Fruit fly (Drosophila melanogaster): Measurements from ENCODE around the gene tank.
A peak's percentile ranks its signal among the peaks of the same experiment; 100 is the strongest.

The tank gene

dm6 chr2L:4820448-4821318 lies 17.1 kb downstream of the tank start:
- TF ChIP-seq CG14655 (GFP tag; optimal IDR thresholded peaks at IDR 0.05), result peak; percentile 80
- 0 out of 2 replicates have a peak, but pooled peaks have one; percentile 12 for TF ChIP-seq rn (GFP tag; IDR thresholded peaks at IDR 0.05)
- TF ChIP-seq CG4496 (GFP tag; IDR thresholded peaks at IDR 0.05), result peak; percentile 42; the same call in 2 of the 3 replicates
- TF ChIP-seq CG34367 (tag; optimal IDR thresholded peaks at IDR 0.05), result peak; percentile 78
- peak; percentile 54 for TF ChIP-seq gl (tag; optimal IDR thresholded peaks at IDR 0.05)
- TF ChIP-seq CG15710 (tag; optimal IDR thresholded peaks at IDR 0.05), result peak; percentile 80
- TF ChIP-seq Ets98B (GFP tag; IDR thresholded peaks at IDR 0.05), result no peak
- peak; percentile 73 for TF ChIP-seq CG17806 (tag; optimal IDR thresholded peaks at IDR 0.05)
- TF ChIP-seq CG8159 (tag; optimal IDR thresholded peaks at IDR 0.05), result no peak
- peak; percentile 54 for TF ChIP-seq CG8301 (tag; optimal IDR thresholded peaks at IDR 0.05)
- no peak; the same call in 1 of the 2 replicates for TF ChIP-seq CG12605 (GFP tag; IDR thresholded peaks at IDR 0.05)
- TF ChIP-seq Pif1B (GFP tag; optimal IDR thresholded peaks at IDR 0.05), result peak; percentile 72
- no peak for TF ChIP-seq EcR (GFP tag; optimal IDR thresholded peaks at IDR 0.05)
- TF ChIP-seq Pif1A (GFP tag; optimal IDR thresholded peaks at IDR 0.05), result peak; percentile 70
- no peak for TF ChIP-seq CG32121 (GFP tag; IDR thresholded peaks at IDR 0.05)
- peak; percentile 47 for TF ChIP-seq CG13204 (GFP tag; optimal IDR thresholded peaks at IDR 0.05)
- peak; percentile 74 for TF ChIP-seq Snoo (tag; optimal IDR thresholded peaks at IDR 0.05)
- no peak for TF ChIP-seq CG10348 (GFP tag; IDR thresholded peaks at IDR 0.05)
- TF ChIP-seq fd96Ca (GFP tag; IDR thresholded peaks at IDR 0.05), result peak; percentile 40; the same call in 1 of the 3 replicates
- peak; percentile 77 for TF ChIP-seq CG9948 (tag; optimal IDR thresholded peaks at IDR 0.05)
- TF ChIP-seq D1 (tag; optimal IDR thresholded peaks at IDR 0.05), result no peak

- TF ChIP-seq CG8159 (tag; optimal IDR thresholded peaks at IDR 0.05) (no peak), gl (tag; optimal IDR thresholded peaks at IDR 0.05) (no peak), CG15710 (tag; optimal IDR thresholded peaks at IDR 0.05) (no peak), CG34367 (tag; optimal IDR thresholded peaks at IDR 0.05) (no peak), D1 (tag; optimal IDR thresholded peaks at IDR 0.05) (no peak), Snoo (tag; optimal IDR thresholded peaks at IDR 0.05) (no peak), fd96Ca (GFP tag; IDR thresholded peaks at IDR 0.05) (peak; percentile 53; the same call in 1 of the 3 replicates), Ets98B (GFP tag; IDR thresholded peaks at IDR 0.05) (peak; percentile 10; the same call in 1 of the 2 replicates), rn (GFP tag; IDR thresholded peaks at IDR 0.05) (no peak), CG4496 (GFP tag; IDR thresholded peaks at IDR 0.05) (peak; percentile 73), CG9948 (tag; optimal IDR thresholded peaks at IDR 0.05) (peak; percentile 4), Pif1B (GFP tag; optimal IDR thresholded peaks at IDR 0.05) (no peak), CG17806 (tag; optimal IDR thresholded peaks at IDR 0.05) (peak; percentile 1), CG13204 (GFP tag; optimal IDR thresholded peaks at IDR 0.05) (no peak), CG14655 (GFP tag; optimal IDR thresholded peaks at IDR 0.05) (no peak), CG8301 (tag; optimal IDR thresholded peaks at IDR 0.05) (no peak), CG32121 (GFP tag; IDR thresholded peaks at IDR 0.05) (no peak), EcR (GFP tag; optimal IDR thresholded peaks at IDR 0.05) (no peak)
Observed at dm6 chr2L:4819995-4820394, 17.8 kb downstream of the tank start.

- TF ChIP-seq CG32121 (GFP tag; IDR thresholded peaks at IDR 0.05) (no peak), CG4496 (GFP tag; IDR thresholded peaks at IDR 0.05) (no peak), fd96Ca (GFP tag; IDR thresholded peaks at IDR 0.05) (no peak), rn (GFP tag; IDR thresholded peaks at IDR 0.05) (no peak)
Observed at dm6 chr2L:4818056-4818455, 19.7 kb downstream of the tank start, which contains the start of gene CG3225. TSS of gene CG3225 (minus strand) at chr2L:4818245.

dm6 chr2L:4813023-4813339 lies 24.8 kb downstream of the tank start:
- no peak for TF ChIP-seq CG12605 (GFP tag; IDR thresholded peaks at IDR 0.05)
- 0 out of 3 replicates have a peak, but pooled peaks have one; percentile 9 for TF ChIP-seq fd96Ca (GFP tag; IDR thresholded peaks at IDR 0.05)

dm6 chr2L:4812261-4813022 lies 25.4 kb downstream of the tank start, which contains the start of gene CG15629:
TSS of gene CG15629 (plus strand) at chr2L:4813009.
- TF ChIP-seq CG8159 (tag; optimal IDR thresholded peaks at IDR 0.05) (no peak), CG12605 (GFP tag; IDR thresholded peaks at IDR 0.05) (no peak), CG14655 (GFP tag; optimal IDR thresholded peaks at IDR 0.05) (no peak), CG17806 (tag; optimal IDR thresholded peaks at IDR 0.05) (no peak), CG32121 (GFP tag; IDR thresholded peaks at IDR 0.05) (no peak), CG15710 (tag; optimal IDR thresholded peaks at IDR 0.05) (no peak), CG34367 (tag; optimal IDR thresholded peaks at IDR 0.05) (no peak), D1 (tag; optimal IDR thresholded peaks at IDR 0.05) (no peak), EcR (GFP tag; optimal IDR thresholded peaks at IDR 0.05) (no peak), fd96Ca (GFP tag; IDR thresholded peaks at IDR 0.05) (no peak), Pif1B (GFP tag; optimal IDR thresholded peaks at IDR 0.05) (no peak), CG4496 (GFP tag; IDR thresholded peaks at IDR 0.05) (no peak), Pif1A (GFP tag; optimal IDR thresholded peaks at IDR 0.05) (no peak), CG8301 (tag; optimal IDR thresholded peaks at IDR 0.05) (no peak), CG13204 (GFP tag; optimal IDR thresholded peaks at IDR 0.05) (no peak)
